Worm (Caenorhabditis elegans) whole organism, late embryonic: ENCODE results near the gene T02B11.4.
"Not testable (repeated sequence)": the region's sequence is repeated elsewhere in the genome, so short reads cannot be mapped to it uniquely, and the experiment has no call there.

Experiments
- C08G9.2 ChIP-seq: sonication (generic microtip); optimal IDR thresholded peaks from 2 replicates; lab custom pipeline; 2016; ENCODE audit warnings: mild to moderate bottlenecking, missing genetic modification characterization, moderate library complexity, missing compliant biosample characterization
- K02D7.2 ChIP-seq: sonication (generic microtip); optimal IDR thresholded peaks from 2 replicates; lab custom pipeline; 2017; ENCODE audit warnings: mild to moderate bottlenecking, missing genetic modification characterization, missing compliant biosample characterization
- T23F11.4 ChIP-seq: fragments of 200-800 bp; sonication (Bioruptor generic); optimal IDR thresholded peaks from 2 replicates; lab custom pipeline; 2018; ENCODE audit warnings: mild to moderate bottlenecking, missing genetic modification characterization, missing compliant biosample characterization
- ceh-14 ChIP-seq: sonication (generic microtip); optimal IDR thresholded peaks from 2 replicates; lab custom pipeline; 2016; ENCODE audit warnings: missing genotype, missing genetic modification characterization, missing compliant biosample characterization
- ceh-2 ChIP-seq: sonication (generic microtip); optimal IDR thresholded peaks from 2 replicates; lab custom pipeline; 2016; ENCODE audit warnings: missing genotype, missing genetic modification characterization, missing compliant biosample characterization
- ceh-22 ChIP-seq: sonication (generic microtip); optimal IDR thresholded peaks from 2 replicates; lab custom pipeline; 2017; ENCODE audit warnings: missing biosample characterization, missing genetic modification characterization
- ceh-24 ChIP-seq: sonication (generic microtip); optimal IDR thresholded peaks from 2 replicates; lab custom pipeline; 2016; ENCODE audit warnings: mild to moderate bottlenecking, missing genetic modification characterization, missing compliant biosample characterization
- ceh-31 ChIP-seq: sonication (generic microtip); optimal IDR thresholded peaks from 2 replicates; lab custom pipeline; 2016; ENCODE audit warnings: missing genetic modification characterization, missing compliant biosample characterization
- ceh-34 ChIP-seq: sonication (generic microtip); optimal IDR thresholded peaks from 2 replicates; lab custom pipeline; 2016; ENCODE audit warnings: mild to moderate bottlenecking, missing genetic modification characterization, missing compliant biosample characterization
- ceh-48 ChIP-seq: sonication (generic microtip); optimal IDR thresholded peaks from 2 replicates; lab custom pipeline; 2016; ENCODE audit warnings: missing genetic modification characterization, inconsistent platforms, missing compliant biosample characterization
- ceh-9 ChIP-seq: sonication (generic microtip); optimal IDR thresholded peaks from 2 replicates; lab custom pipeline; 2016; ENCODE audit warnings: mild to moderate bottlenecking, missing genetic modification characterization, inconsistent platforms, missing compliant biosample characterization
- che-1 ChIP-seq: sonication (generic microtip); optimal IDR thresholded peaks from 2 replicates; lab custom pipeline; 2016; ENCODE audit warnings: mild to moderate bottlenecking, missing genetic modification characterization, missing compliant biosample characterization
- dve-1 ChIP-seq: sonication (generic microtip); optimal IDR thresholded peaks from 2 replicates; lab custom pipeline; 2017; ENCODE audit warnings: antibody characterized with exemption, mild to moderate bottlenecking, missing genetic modification characterization, missing compliant biosample characterization
- elt-2 ChIP-seq: sonication (generic microtip); optimal IDR thresholded peaks from 2 replicates; lab custom pipeline; 2016; ENCODE audit warnings: missing genetic modification reagents, missing genetic modification characterization, missing compliant biosample characterization
- elt-4 ChIP-seq: sonication (generic microtip); optimal IDR thresholded peaks from 2 replicates; lab custom pipeline; 2016; ENCODE audit warnings: missing genetic modification characterization, missing compliant biosample characterization
- eyg-1 ChIP-seq: sonication (generic microtip); optimal IDR thresholded peaks from 2 replicates; lab custom pipeline; 2016; ENCODE audit warnings: missing genotype, missing genetic modification characterization, missing compliant biosample characterization
- fkh-10 ChIP-seq: fragments of 150-350 bp; optimal IDR thresholded peaks from 2 replicates; lab custom pipeline; 2014; ENCODE audit warnings: missing biosample characterization, missing genetic modification reagents, missing genetic modification characterization
- gmeb-2 ChIP-seq: sonication (generic microtip); optimal IDR thresholded peaks from 2 replicates; lab custom pipeline; 2016; ENCODE audit warnings: missing genetic modification characterization, inconsistent platforms, missing compliant biosample characterization
- hlh-13 ChIP-seq: fragments of 200-800 bp; sonication (Bioruptor generic); optimal IDR thresholded peaks from 2 replicates; lab custom pipeline; 2018; ENCODE audit warnings: mild to moderate bottlenecking, missing genetic modification characterization, missing compliant biosample characterization
- hlh-30 ChIP-seq: sonication (generic microtip); optimal IDR thresholded peaks from 2 replicates; lab custom pipeline; 2017; ENCODE audit warnings: antibody characterized with exemption, missing genetic modification characterization, missing compliant biosample characterization; ENCODE audit not compliant: insufficient read depth
- hlh-6 ChIP-seq: sonication (generic microtip); optimal IDR thresholded peaks from 2 replicates; lab custom pipeline; 2016; ENCODE audit warnings: missing genotype, missing genetic modification characterization, missing compliant biosample characterization
- hlh-8 ChIP-seq: sonication (generic microtip); optimal IDR thresholded peaks from 2 replicates; lab custom pipeline; 2016; ENCODE audit warnings: missing genotype, missing genetic modification characterization, missing compliant biosample characterization
- madf-2 ChIP-seq: sonication (generic microtip); optimal IDR thresholded peaks from 2 replicates; lab custom pipeline; 2017; ENCODE audit warnings: missing genetic modification characterization, missing compliant biosample characterization
- mec-3 ChIP-seq: sonication (generic microtip); optimal IDR thresholded peaks from 2 replicates; lab custom pipeline; 2016; ENCODE audit warnings: borderline replicate concordance, missing genetic modification characterization, missing compliant biosample characterization
- nhr-232 ChIP-seq: sonication (generic microtip); optimal IDR thresholded peaks from 2 replicates; lab custom pipeline; 2016; ENCODE audit warnings: missing genetic modification characterization, missing compliant biosample characterization
- npax-4 ChIP-seq: sonication (generic microtip); optimal IDR thresholded peaks from 2 replicates; lab custom pipeline; 2016; ENCODE audit warnings: missing genetic modification characterization, missing compliant biosample characterization
- odd-2 ChIP-seq: sonication (generic microtip); optimal IDR thresholded peaks from 2 replicates; lab custom pipeline; 2017; ENCODE audit warnings: antibody characterized with exemption, mild to moderate bottlenecking, missing genetic modification characterization, missing compliant biosample characterization
- pat-9 ChIP-seq: fragments of 200-800 bp; sonication (Bioruptor generic); optimal IDR thresholded peaks from 2 replicates; lab custom pipeline; 2018; ENCODE audit warnings: mild to moderate bottlenecking, missing genetic modification characterization, moderate library complexity, missing compliant biosample characterization
- pax-1 ChIP-seq: fragments of 150-350 bp; optimal IDR thresholded peaks from 2 replicates; lab custom pipeline; 2014; ENCODE audit warnings: missing biosample characterization, missing genetic modification characterization
- pha-2 ChIP-seq: sonication (generic microtip); optimal IDR thresholded peaks from 2 replicates; lab custom pipeline; 2017; ENCODE audit warnings: mild to moderate bottlenecking, missing genetic modification characterization, missing compliant biosample characterization
- pqm-1 ChIP-seq: sonication (generic microtip); optimal IDR thresholded peaks from 2 replicates; lab custom pipeline; 2016; ENCODE audit warnings: missing genetic modification characterization, missing compliant biosample characterization
- pros-1 ChIP-seq: fragments of 150-350 bp; optimal IDR thresholded peaks from 2 replicates; lab custom pipeline; 2014; ENCODE audit warnings: missing biosample characterization, missing genetic modification reagents, missing genetic modification characterization
- syd-9 ChIP-seq: sonication (generic microtip); optimal IDR thresholded peaks from 2 replicates; lab custom pipeline; 2016; ENCODE audit warnings: mild to moderate bottlenecking, missing genetic modification characterization, moderate library complexity, missing compliant biosample characterization
- tbx-2 ChIP-seq: sonication (generic microtip); optimal IDR thresholded peaks from 2 replicates; lab custom pipeline; 2016; ENCODE audit warnings: missing genetic modification characterization, missing compliant biosample characterization
- tbx-7 ChIP-seq: sonication (generic microtip); optimal IDR thresholded peaks from 2 replicates; lab custom pipeline; 2016; ENCODE audit warnings: missing genotype, missing genetic modification characterization, missing compliant biosample characterization
- ttx-3 ChIP-seq: sonication (generic microtip); optimal IDR thresholded peaks from 2 replicates; lab custom pipeline; 2016; ENCODE audit warnings: missing genetic modification reagents, missing genetic modification characterization, missing compliant biosample characterization
- unc-86 ChIP-seq: sonication (generic microtip); optimal IDR thresholded peaks from 2 replicates; lab custom pipeline; 2016; ENCODE audit warnings: missing genetic modification characterization, missing compliant biosample characterization
- zip-5 ChIP-seq: sonication (generic microtip); optimal IDR thresholded peaks from 2 replicates; lab custom pipeline; 2016; ENCODE audit warnings: missing genetic modification characterization, missing compliant biosample characterization

The T02B11.4 gene

DNA sequence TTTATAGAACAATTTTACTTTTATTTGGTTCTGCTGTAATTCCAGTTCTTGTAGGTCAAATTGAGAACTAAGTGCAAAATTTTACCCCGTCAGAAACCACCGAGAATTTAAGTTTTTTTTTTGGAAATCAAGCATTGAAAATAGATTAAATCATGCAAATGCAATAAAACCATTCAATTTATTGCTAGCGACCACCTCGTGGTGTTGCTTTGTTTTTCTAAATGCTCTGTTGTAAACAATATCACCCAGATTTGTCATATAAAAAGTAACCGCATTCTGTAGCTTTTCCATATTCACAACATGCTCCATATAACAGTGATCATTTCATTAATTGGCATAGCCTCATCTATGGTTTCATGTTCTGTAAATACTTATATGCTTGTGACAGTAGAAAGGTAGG, 21.4 kb downstream of the T02B11.4 start, which contains the start of gene srbc-12:
srbc-12 (plus strand) TSS at position 301 of the 400 bp plus-strand sequence.
- TF ChIP-seq zip-5 (no peak), nhr-232 (tag; lab: Kevin White, UChicago) (no peak), ceh-14 (tag; lab: Kevin White, UChicago) (no peak), ceh-31 (tag; lab: Kevin White, UChicago) (no peak), pat-9 (no peak), hlh-13 (no peak), tbx-7 (tag; lab: Kevin White, UChicago) (no peak), eyg-1 (tag; lab: Kevin White, UChicago) (no peak), syd-9 (tag; lab: Kevin White, UChicago) (no peak), ceh-2 (tag; lab: Kevin White, UChicago) (no peak), madf-2 (no peak), ceh-34 (no peak)

DNA sequence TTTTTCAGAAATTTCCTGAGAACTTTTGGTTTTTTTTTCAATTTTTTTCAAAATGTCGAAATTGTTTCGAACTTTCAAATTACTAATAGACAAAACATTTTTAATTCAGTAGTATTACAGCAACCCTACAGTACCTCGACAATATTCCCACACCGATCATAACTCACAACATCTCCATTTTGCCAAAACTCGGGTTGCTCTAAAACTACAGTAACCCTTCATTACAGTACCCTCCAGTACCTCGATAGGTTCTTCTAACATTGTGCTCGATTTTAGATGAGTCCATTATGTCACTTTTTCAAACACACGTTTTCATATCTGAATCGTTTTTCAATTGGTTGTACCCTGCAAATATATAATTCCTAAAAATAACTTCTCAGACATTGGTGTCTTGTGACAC, 21.9 kb downstream of the T02B11.4 start:
- TF ChIP-seq gmeb-2 (tag; lab: Kevin White, UChicago), result no peak
- no peak for TF ChIP-seq ceh-9 (tag; lab: Kevin White, UChicago)
- no peak for TF ChIP-seq pax-1
- TF ChIP-seq pqm-1 (tag; lab: Kevin White, UChicago), result no peak

DNA sequence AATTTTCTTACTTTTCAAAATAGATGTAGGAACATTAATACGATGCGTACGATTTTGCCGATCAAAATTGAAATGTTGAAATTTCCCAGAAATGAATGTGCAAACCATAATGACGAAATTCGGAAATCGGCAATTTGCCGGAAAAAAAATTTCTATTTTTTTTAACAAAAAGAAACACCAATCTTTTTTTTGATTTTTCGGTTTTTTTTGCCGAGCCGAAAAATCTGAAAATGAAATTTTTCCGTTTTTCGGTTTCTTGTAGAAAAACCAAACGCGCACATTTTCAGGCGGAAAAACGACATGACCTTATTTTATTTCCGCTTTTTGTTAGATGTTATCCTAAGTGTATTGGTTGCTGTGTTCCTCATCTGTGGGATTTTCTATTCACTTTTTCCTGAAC, 23.4 kb downstream of the T02B11.4 start, which contains the start of gene srbc-13:
srbc-13 (plus strand) TSS at position 301 of the 400 bp plus-strand sequence.
- TF ChIP-seq syd-9 (tag; lab: Kevin White, UChicago) (no peak), hlh-30 (tag; lab: Kevin White, UChicago) (no peak), zip-5 (no peak), mec-3 (tag; lab: Kevin White, UChicago) (no peak), npax-4 (tag; lab: Kevin White, UChicago) (no peak), hlh-6 (tag; lab: Kevin White, UChicago) (no peak), elt-2 (tag; lab: Kevin White, UChicago) (no peak), ceh-22 (tag; lab: Kevin White, UChicago) (no peak), pat-9 (no peak), pros-1 (tag; lab: Kevin White, UChicago) (no peak), pha-2 (no peak), ceh-48 (tag; lab: Kevin White, UChicago) (no peak), pax-1 (no peak)

DNA sequence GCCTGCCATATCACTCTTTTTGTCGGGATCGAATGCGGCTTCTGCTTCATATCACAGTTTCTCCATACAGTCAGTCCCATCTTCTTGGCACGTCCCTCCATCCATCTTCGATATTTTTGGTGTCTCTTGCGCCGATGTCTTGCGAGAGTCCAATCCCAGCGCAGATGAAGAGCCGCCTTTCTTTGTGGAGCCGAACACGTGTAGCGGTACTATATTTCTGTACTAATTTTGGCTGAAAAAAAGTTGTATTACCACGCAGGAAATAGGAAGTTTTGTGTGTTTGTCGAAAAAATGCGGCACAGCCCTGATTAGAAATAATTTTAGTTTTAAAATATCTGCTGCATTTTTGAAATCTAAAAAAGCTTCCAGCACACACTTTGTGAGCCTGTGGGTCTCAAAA, 27.8 kb downstream of the T02B11.4 start, which contains the start of gene K09C6.8:
K09C6.8 (minus strand) TSS at position 101 of the 400 bp plus-strand sequence.
- TF ChIP-seq hlh-13; elt-2 (tag; lab: Kevin White, UChicago); elt-4: not testable (repeated sequence)

DNA sequence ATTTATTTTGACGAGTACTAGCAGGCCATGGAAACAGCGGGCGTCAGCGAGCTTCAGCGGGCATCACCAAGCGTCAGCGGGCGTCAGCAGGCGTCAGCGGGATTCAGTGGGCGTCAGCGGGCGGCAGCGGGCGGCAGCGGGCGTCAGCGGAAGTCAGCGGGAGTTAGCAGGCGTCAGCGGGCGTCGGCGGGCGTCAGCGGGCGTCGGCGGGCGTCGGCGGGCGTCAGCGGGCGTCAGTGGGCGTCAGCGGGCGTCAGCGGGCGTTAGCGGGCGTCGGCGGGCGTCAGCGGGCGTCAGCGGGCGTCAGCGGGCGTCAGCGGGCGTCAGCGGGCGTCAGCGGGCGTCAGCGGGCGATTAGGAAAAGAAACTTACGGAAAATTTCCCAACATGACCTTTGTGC, 28.3 kb downstream of the T02B11.4 start:
- no peak for TF ChIP-seq fkh-10 (GFP tag; lab: Kevin White, UChicago)
- no peak for TF ChIP-seq tbx-7 (tag; lab: Kevin White, UChicago)
- TF ChIP-seq pat-9, result no peak
- TF ChIP-seq C08G9.2 (tag; lab: Kevin White, UChicago), result no peak
- TF ChIP-seq ceh-24 (tag; lab: Kevin White, UChicago), result no peak
- TF ChIP-seq che-1 (tag; lab: Kevin White, UChicago), result no peak
- no peak for TF ChIP-seq ttx-3 (tag; lab: Kevin White, UChicago)
- no peak for TF ChIP-seq pqm-1 (tag; lab: Kevin White, UChicago)
- no peak for TF ChIP-seq tbx-2
- TF ChIP-seq K02D7.2 (tag; lab: Kevin White, UChicago), result no peak
- TF ChIP-seq T23F11.4 (GFP tag; lab: Kevin White, UChicago), result no peak
- TF ChIP-seq hlh-8, result no peak
- no peak for TF ChIP-seq unc-86 (tag; lab: Kevin White, UChicago)
- TF ChIP-seq dve-1 (tag; lab: Kevin White, UChicago), result no peak
- no peak for TF ChIP-seq odd-2 (tag; lab: Kevin White, UChicago)
- TF ChIP-seq, all 69 proteins: peak for 0
